Fruit fly (Drosophila melanogaster): ENCODE data around the gene CG32847.

DNA sequence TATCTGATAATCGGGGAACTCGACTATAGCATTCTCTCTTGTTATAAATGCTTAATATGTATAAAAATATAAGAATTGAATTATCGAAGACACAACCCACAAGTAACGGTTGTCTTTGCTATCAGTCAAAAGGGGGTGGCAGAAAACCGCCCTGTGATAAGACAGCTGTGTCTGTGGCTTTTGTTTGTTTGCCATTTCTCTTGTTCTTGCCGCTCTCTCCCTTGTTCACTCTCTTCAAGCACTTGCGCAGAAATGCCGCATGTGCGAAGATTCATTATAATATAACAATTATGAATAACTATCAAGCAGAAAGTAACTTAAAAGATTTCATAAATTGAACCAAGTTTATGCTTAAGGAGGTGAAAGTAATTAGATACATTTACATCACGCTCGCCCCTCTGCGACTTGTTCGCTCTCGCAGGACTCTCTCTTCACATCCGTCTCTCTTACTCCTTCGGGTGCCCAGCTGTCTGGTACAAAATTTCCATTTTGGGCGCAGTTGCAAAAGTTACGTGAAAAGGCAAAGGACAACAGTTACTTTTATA, 25.3 kb downstream of the CG32847 start, which contains the start of gene FucTA:
- TF ChIP-seq D1 (tag; optimal IDR thresholded peaks at IDR 0.05) = no peak
- no peak for TF ChIP-seq CG14655 (GFP tag; optimal IDR thresholded peaks at IDR 0.05)
- no peak for TF ChIP-seq fd96Ca (GFP tag; IDR thresholded peaks at IDR 0.05)
- no peak for TF ChIP-seq CG4496 (GFP tag; IDR thresholded peaks at IDR 0.05)
